Worm (Caenorhabditis elegans) whole organism, L4/young adult: ENCODE measurements around the gene Y75B8A.28.

ENCODE experiments used
- dao-5 ChIP-seq: sonication (generic microtip); optimal IDR thresholded peaks from 2 replicates; lab custom pipeline; 2016; ENCODE audit warnings: missing genotype, missing genetic modification characterization, moderate library complexity, missing compliant biosample characterization
- him-1 ChIP-seq: sonication (generic microtip); optimal IDR thresholded peaks from 2 replicates; lab custom pipeline; 2016; ENCODE audit warnings: missing genotype, missing genetic modification reagents, missing genetic modification characterization, missing compliant biosample characterization

DNA sequence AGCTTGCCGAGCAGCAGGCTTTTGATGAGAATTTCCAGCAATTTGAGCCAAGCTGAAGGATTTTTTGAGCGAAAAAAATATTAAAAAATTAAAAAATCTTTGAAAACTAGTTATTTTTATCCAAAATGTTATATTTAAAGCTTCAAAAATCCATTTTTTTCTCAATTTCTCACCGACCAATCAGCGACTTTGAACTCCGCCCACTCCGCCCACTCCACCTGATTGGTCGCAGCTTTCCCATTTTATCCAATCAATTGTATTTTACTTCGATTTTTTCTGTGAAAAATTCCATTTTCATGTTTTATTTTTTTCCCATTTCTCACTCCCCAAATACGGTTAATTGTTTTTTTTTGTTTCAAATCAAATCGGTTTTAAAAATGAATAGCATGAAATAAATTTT is 26.1 kb downstream of the Y75B8A.28 start:
- TF ChIP-seq him-1 (tag; lab: Kevin White, UChicago): no peak
- TF ChIP-seq dao-5 (tag; lab: Kevin White, UChicago): no peak
